Fruit fly (Drosophila melanogaster): ENCODE data around the gene Lip1.

The Lip1 gene

dm6 chr2L:10680584-10681080 is 20.7 kb downstream of the Lip1 start, which contains the start of gene CG17105:
Gene CG17105 (plus strand): TSS chr2L:10681030.
- 0 out of 3 replicates have a peak, but pooled peaks have one; percentile 20 for TF ChIP-seq CG4496 (GFP tag; IDR thresholded peaks at IDR 0.05)
- TF ChIP-seq Pif1B (GFP tag; optimal IDR thresholded peaks at IDR 0.05), result no peak

dm6 chr2L:10679568-10679967 is 21.8 kb downstream of the Lip1 start:
- TF ChIP-seq fd96Ca (GFP tag; IDR thresholded peaks at IDR 0.05), result no peak
- TF ChIP-seq CG32121 (GFP tag; IDR thresholded peaks at IDR 0.05), result 0 out of 2 replicates have a peak, but pooled peaks have one; percentile 25
- peak; percentile 16; the same call in 1 of the 2 replicates for TF ChIP-seq Ets98B (GFP tag; IDR thresholded peaks at IDR 0.05)
- TF ChIP-seq gl (tag; optimal IDR thresholded peaks at IDR 0.05), result no peak

- TF ChIP-seq gl (tag; optimal IDR thresholded peaks at IDR 0.05) (no peak), CG17806 (tag; optimal IDR thresholded peaks at IDR 0.05) (no peak), Snoo (tag; optimal IDR thresholded peaks at IDR 0.05) (no peak), Pif1A (GFP tag; optimal IDR thresholded peaks at IDR 0.05) (no peak), Ets98B (GFP tag; IDR thresholded peaks at IDR 0.05) (no peak), CG12605 (GFP tag; IDR thresholded peaks at IDR 0.05) (no peak), CG8301 (tag; optimal IDR thresholded peaks at IDR 0.05) (no peak), CG4496 (GFP tag; IDR thresholded peaks at IDR 0.05) (no peak), CG10348 (GFP tag; IDR thresholded peaks at IDR 0.05) (no peak), CG13204 (GFP tag; optimal IDR thresholded peaks at IDR 0.05) (no peak), EcR (GFP tag; optimal IDR thresholded peaks at IDR 0.05) (no peak), CG32121 (GFP tag; IDR thresholded peaks at IDR 0.05) (no peak), CG15710 (tag; optimal IDR thresholded peaks at IDR 0.05) (no peak), CG34367 (tag; optimal IDR thresholded peaks at IDR 0.05) (no peak), CG8159 (tag; optimal IDR thresholded peaks at IDR 0.05) (no peak), fd96Ca (GFP tag; IDR thresholded peaks at IDR 0.05) (no peak), D1 (tag; optimal IDR thresholded peaks at IDR 0.05) (no peak), CG14655 (GFP tag; optimal IDR thresholded peaks at IDR 0.05) (no peak), CG9948 (tag; optimal IDR thresholded peaks at IDR 0.05) (no peak)
Measured at dm6 chr2L:10677715-10678088, 23.6 kb downstream of the Lip1 start.

dm6 chr2L:10676933-10677714 is 24.2 kb downstream of the Lip1 start, which contains the start of gene CG17104:
Gene CG17104 (plus strand): TSS chr2L:10677198.
- TF ChIP-seq EcR (GFP tag; optimal IDR thresholded peaks at IDR 0.05) (no peak), CG9948 (tag; optimal IDR thresholded peaks at IDR 0.05) (peak; percentile 53), gl (tag; optimal IDR thresholded peaks at IDR 0.05) (no peak), rn (GFP tag; IDR thresholded peaks at IDR 0.05) (peak; percentile 42; the same call in 1 of the 2 replicates), Pif1A (GFP tag; optimal IDR thresholded peaks at IDR 0.05) (peak; percentile 63), CG32121 (GFP tag; IDR thresholded peaks at IDR 0.05) (peak; percentile 57; the same call in 1 of the 2 replicates), CG14655 (GFP tag; optimal IDR thresholded peaks at IDR 0.05) (peak; percentile 70), D1 (tag; optimal IDR thresholded peaks at IDR 0.05) (peak; percentile 35), CG15710 (tag; optimal IDR thresholded peaks at IDR 0.05) (peak; percentile 69), fd96Ca (GFP tag; IDR thresholded peaks at IDR 0.05) (no peak), Ets98B (GFP tag; IDR thresholded peaks at IDR 0.05) (peak; percentile 71), CG17806 (tag; optimal IDR thresholded peaks at IDR 0.05) (peak; percentile 67), CG4496 (GFP tag; IDR thresholded peaks at IDR 0.05) (peak; percentile 78), CG12605 (GFP tag; IDR thresholded peaks at IDR 0.05) (peak; percentile 21; the same call in 1 of the 2 replicates), Snoo (tag; optimal IDR thresholded peaks at IDR 0.05) (no peak), CG34367 (tag; optimal IDR thresholded peaks at IDR 0.05) (peak; percentile 35), Pif1B (GFP tag; optimal IDR thresholded peaks at IDR 0.05) (peak; percentile 58), CG8159 (tag; optimal IDR thresholded peaks at IDR 0.05) (peak; percentile 69), CG8301 (tag; optimal IDR thresholded peaks at IDR 0.05) (peak; percentile 74)

- no peak for TF ChIP-seq CG10348 (GFP tag; IDR thresholded peaks at IDR 0.05)
- TF ChIP-seq CG32121 (GFP tag; IDR thresholded peaks at IDR 0.05), result no peak
- no peak for TF ChIP-seq CG34367 (tag; optimal IDR thresholded peaks at IDR 0.05)
- peak; percentile 52; the same call in 2 of the 3 replicates for TF ChIP-seq CG4496 (GFP tag; IDR thresholded peaks at IDR 0.05)
- no peak for TF ChIP-seq Pif1B (GFP tag; optimal IDR thresholded peaks at IDR 0.05)
- no peak for TF ChIP-seq gl (tag; optimal IDR thresholded peaks at IDR 0.05)
- peak; percentile 69 for TF ChIP-seq CG8159 (tag; optimal IDR thresholded peaks at IDR 0.05)
- peak; percentile 33 for TF ChIP-seq CG9948 (tag; optimal IDR thresholded peaks at IDR 0.05)
- no peak for TF ChIP-seq rn (GFP tag; IDR thresholded peaks at IDR 0.05)
- no peak for TF ChIP-seq Pif1A (GFP tag; optimal IDR thresholded peaks at IDR 0.05)
- TF ChIP-seq Snoo (tag; optimal IDR thresholded peaks at IDR 0.05), result no peak
- TF ChIP-seq fd96Ca (GFP tag; IDR thresholded peaks at IDR 0.05), result no peak
- TF ChIP-seq Ets98B (GFP tag; IDR thresholded peaks at IDR 0.05), result no peak
- peak; percentile 42 for TF ChIP-seq CG14655 (GFP tag; optimal IDR thresholded peaks at IDR 0.05)
- no peak for TF ChIP-seq EcR (GFP tag; optimal IDR thresholded peaks at IDR 0.05)
- TF ChIP-seq CG13204 (GFP tag; optimal IDR thresholded peaks at IDR 0.05), result no peak
- peak; percentile 24 for TF ChIP-seq CG15710 (tag; optimal IDR thresholded peaks at IDR 0.05)
- peak; percentile 40 for TF ChIP-seq CG8301 (tag; optimal IDR thresholded peaks at IDR 0.05)
- TF ChIP-seq CG17806 (tag; optimal IDR thresholded peaks at IDR 0.05), result peak; percentile 42
- no peak for TF ChIP-seq D1 (tag; optimal IDR thresholded peaks at IDR 0.05)
- no peak for TF ChIP-seq CG12605 (GFP tag; IDR thresholded peaks at IDR 0.05)
Measured at dm6 chr2L:10672989-10673388, 28.4 kb downstream of the Lip1 start.

dm6 chr2L:10671530-10671929 is 29.8 kb downstream of the Lip1 start:
- TF ChIP-seq CG4496 (GFP tag; IDR thresholded peaks at IDR 0.05) (no peak), D1 (tag; optimal IDR thresholded peaks at IDR 0.05) (peak; percentile 49), Pif1A (GFP tag; optimal IDR thresholded peaks at IDR 0.05) (no peak)
